Worm (Caenorhabditis elegans): ENCODE results near the gene F58B4.2.

- TF ChIP-seq him-1 (tag; optimal IDR thresholded peaks at IDR 0.05): no peak
- TF ChIP-seq dao-5 (tag; optimal IDR thresholded peaks at IDR 0.05): no peak
These were observed 37.6 kb upstream of the F58B4.2 start, which contains the start of gene F17C11.13 for ce11 chrV:10955681-10956476.

All from whole organism, L4/young adult.